Fruit fly (Drosophila melanogaster): Measurements from ENCODE around the gene CG43347.

CG43347 gene

DNA sequence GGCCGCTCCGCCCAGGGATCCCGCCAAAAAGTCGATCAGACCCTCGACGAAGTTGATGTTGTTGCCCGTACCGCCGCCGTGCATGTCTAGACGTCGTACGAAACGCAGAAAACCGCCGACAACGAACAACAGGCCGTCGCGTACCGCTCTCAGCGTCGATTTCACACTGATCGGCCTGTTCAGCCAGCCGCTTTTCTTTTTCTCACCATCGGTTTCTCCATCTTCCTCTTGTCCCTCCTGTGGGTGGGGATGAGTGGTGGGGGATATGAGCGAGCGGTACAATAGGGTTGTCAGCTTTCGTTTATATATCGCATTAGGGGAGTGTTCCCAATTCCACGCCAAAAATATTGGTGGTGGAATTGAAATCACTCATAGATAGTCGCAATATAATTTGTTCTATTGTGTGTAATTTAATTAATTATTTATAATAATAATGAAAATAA, 18.5 kb downstream of the CG43347 start:
- TF ChIP-seq lz (GFP tag; optimal IDR thresholded peaks at IDR 0.05) (no peak), CG32006 (GFP tag; optimal IDR thresholded peaks at IDR 0.05) (peak; percentile 40), Lpt (GFP tag; optimal IDR thresholded peaks at IDR 0.05) (no peak), Sox14 (GFP tag; optimal IDR thresholded peaks at IDR 0.05) (no peak), OdsH (GFP tag; optimal IDR thresholded peaks at IDR 0.05) (peak; percentile 47), CG9139 (GFP tag; optimal IDR thresholded peaks at IDR 0.05) (no peak), CG3032 (tag; optimal IDR thresholded peaks at IDR 0.05) (peak; percentile 30), CG6276 (GFP tag; optimal IDR thresholded peaks at IDR 0.05) (no peak), Hr39 (GFP tag; optimal IDR thresholded peaks at IDR 0.05) (peak; percentile 40), Eip75B (GFP tag; optimal IDR thresholded peaks at IDR 0.05) (no peak), CG11762 (GFP tag; optimal IDR thresholded peaks at IDR 0.05; ENCODE audit: insufficient read depth) (no peak), Sox102F (GFP tag; optimal IDR thresholded peaks at IDR 0.05) (no peak), pdm3 (GFP tag; optimal IDR thresholded peaks at IDR 0.05) (peak; percentile 29), acj6 (GFP tag; optimal IDR thresholded peaks at IDR 0.05) (no peak), spab (GFP tag; optimal IDR thresholded peaks at IDR 0.05) (no peak), CG4318 (GFP tag; optimal IDR thresholded peaks at IDR 0.05) (no peak), CG7368 (GFP tag; optimal IDR thresholded peaks at IDR 0.05) (no peak), net (GFP tag; optimal IDR thresholded peaks at IDR 0.05) (no peak), CG3919 (GFP tag; optimal IDR thresholded peaks at IDR 0.05) (peak; percentile 8), fkh (GFP tag; optimal IDR thresholded peaks at IDR 0.05) (no peak), Blimp-1 (GFP tag; optimal IDR thresholded peaks at IDR 0.05) (no peak), CG6808 (GFP tag; optimal IDR thresholded peaks at IDR 0.05) (no peak), CG1621 (tag; optimal IDR thresholded peaks at IDR 0.05) (no peak), CG34406 (GFP tag; optimal IDR thresholded peaks at IDR 0.05) (no peak), Hr38 (GFP tag; optimal IDR thresholded peaks at IDR 0.05) (no peak), Ets96B (tag; optimal IDR thresholded peaks at IDR 0.05) (no peak), fd59A (GFP tag; optimal IDR thresholded peaks at IDR 0.05) (no peak), CG8632 (GFP tag; optimal IDR thresholded peaks at IDR 0.05) (no peak), Hr4 (GFP tag; optimal IDR thresholded peaks at IDR 0.05) (no peak), Smox (GFP tag; optimal IDR thresholded peaks at IDR 0.05) (no peak), svp (GFP tag) (peak; percentile 56), eg (GFP tag; IDR thresholded peaks at IDR 0.05) (0 out of 3 replicates have a peak, but pooled peaks have one; percentile 18), fd85E (GFP tag; optimal IDR thresholded peaks at IDR 0.05) (no peak), Gug (GFP tag; IDR thresholded peaks at IDR 0.05) (no peak), CG8319 (GFP tag; optimal IDR thresholded peaks at IDR 0.05) (no peak), CG6854 (GFP tag; optimal IDR thresholded peaks at IDR 0.05) (no peak), Eip93F (GFP tag; optimal IDR thresholded peaks at IDR 0.05) (no peak), CG10669 (GFP tag; optimal IDR thresholded peaks at IDR 0.05) (peak; percentile 87), Sox15 (GFP tag; optimal IDR thresholded peaks at IDR 0.05) (peak; percentile 1), CG11294 (GFP tag; IDR thresholded peaks at IDR 0.05) (no peak), ss (GFP tag; optimal IDR thresholded peaks at IDR 0.05) (no peak), vri (GFP tag; optimal IDR thresholded peaks at IDR 0.05) (no peak), CG6792 (GFP tag; optimal IDR thresholded peaks at IDR 0.05) (no peak), salr (GFP tag; optimal IDR thresholded peaks at IDR 0.05) (peak in 1 of 2 experiments; percentile 26), CG16779 (tag; optimal IDR thresholded peaks at IDR 0.05) (no peak), esn (GFP tag; optimal IDR thresholded peaks at IDR 0.05) (no peak), Ets21C (GFP tag; optimal IDR thresholded peaks at IDR 0.05) (peak; percentile 27), dac (GFP tag; optimal IDR thresholded peaks at IDR 0.05) (no peak), CG11902 (GFP tag; optimal IDR thresholded peaks at IDR 0.05) (peak; percentile 60), CG10631 (GFP tag; optimal IDR thresholded peaks at IDR 0.05) (peak; percentile 51), CG15336 (GFP tag; IDR thresholded peaks at IDR 0.05) (no peak), dsx (GFP tag; optimal IDR thresholded peaks at IDR 0.05; ENCODE audit: poor library complexity, severe bottlenecking) (no peak)

Data from whole organism, prepupa.